Fruit fly (Drosophila melanogaster): ENCODE results near the gene Oatp30B.

DNA sequence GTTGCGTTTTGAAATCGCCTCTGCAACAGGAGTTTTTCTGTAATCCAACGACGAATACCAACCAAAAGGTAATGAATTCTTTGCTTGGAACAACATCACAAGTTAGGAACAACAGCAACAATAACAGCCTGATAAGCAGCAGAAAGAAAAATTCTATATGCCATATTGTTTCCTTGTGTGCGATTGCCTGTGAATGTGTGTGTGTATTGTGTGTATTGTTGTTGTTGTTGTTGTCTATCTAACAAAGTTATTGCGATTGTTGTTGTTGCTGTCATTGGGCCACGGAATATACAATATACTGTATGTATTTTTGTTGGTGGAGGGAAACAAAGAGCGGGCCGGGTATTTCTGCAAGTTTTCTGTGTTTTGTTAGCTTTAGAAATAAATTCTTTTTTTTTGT is 48.1 kb downstream of the Oatp30B start:
- TF ChIP-seq usp (GFP tag; optimal IDR thresholded peaks at IDR 0.05) (no peak), psq (optimal IDR thresholded peaks at IDR 0.05) (no peak), CG8478 (optimal IDR thresholded peaks at IDR 0.05) (no peak), pan (optimal IDR thresholded peaks at IDR 0.05) (no peak), EcR (GFP tag; optimal IDR thresholded peaks at IDR 0.05) (no peak)

Data from whole organism.